Fruit fly (Drosophila melanogaster) Kc167 (cell line): ENCODE measurements around the gene CG13004.

Experiments
- Sin3A ChIP-seq: fragments of >200 bp; optimal IDR thresholded peaks from 2 replicates; lab custom pipeline; 2018; ENCODE audit warnings: missing external identifiers
- insv ChIP-seq: fragments of >200 bp; optimal IDR thresholded peaks from 3 replicates; lab custom pipeline; 2018; ENCODE audit warnings: missing external identifiers
- psq ChIP-seq: fragments of >200 bp; optimal IDR thresholded peaks from 2 replicates; lab custom pipeline; 2017; ENCODE audit warnings: missing external identifiers
- ttk ChIP-seq: sonication (Bioruptor generic); optimal IDR thresholded peaks from 2 replicates; lab custom pipeline; 2017; ENCODE audit warnings: missing external identifiers

dm6 chrX:16848978-16849377 is 13.7 kb upstream of the CG13004 start:
- TF ChIP-seq Sin3A (no peak), insv (lab: Kevin White, UChicago) (no peak), psq (lab: Kevin White, UChicago) (no peak), ttk (no peak)
